Worm (Caenorhabditis elegans): ENCODE results near the gene ZK84.2.

DNA sequence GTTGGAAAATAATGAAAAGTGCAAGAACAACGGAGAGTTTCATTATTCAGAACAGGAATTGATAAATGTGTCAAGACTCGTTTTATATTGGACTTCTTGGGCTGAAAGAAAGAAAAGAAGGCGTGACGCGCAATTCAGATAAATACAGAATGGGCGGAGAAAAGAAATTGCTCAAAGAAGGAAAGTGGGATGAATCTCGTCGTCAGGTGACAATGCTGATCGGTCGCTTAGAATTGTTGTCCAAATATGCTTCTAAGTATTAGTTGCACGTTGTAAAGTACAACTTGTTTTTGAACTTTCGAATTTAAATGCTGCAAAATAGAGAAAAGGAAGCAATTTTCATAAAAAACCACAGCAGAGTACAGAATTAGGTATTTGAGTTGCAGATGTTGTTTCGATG, 23.5 kb upstream of the ZK84.2 start, which contains the start of gene ins-3:
- TF ChIP-seq ceh-82 (tag; optimal IDR thresholded peaks at IDR 0.05) (no peak), nhr-28 (tag; optimal IDR thresholded peaks at IDR 0.05) (no peak), egl-27 (tag; optimal IDR thresholded peaks at IDR 0.05) (no peak), ztf-4 (tag; optimal IDR thresholded peaks at IDR 0.05) (no peak), nhr-20 (tag; optimal IDR thresholded peaks at IDR 0.05) (no peak), zip-4 (GFP tag; optimal IDR thresholded peaks at IDR 0.05) (no peak), nhr-237 (tag; optimal IDR thresholded peaks at IDR 0.05) (no peak), unc-62 (GFP tag; optimal IDR thresholded peaks at IDR 0.05) (no peak), nhr-11 (tag; optimal IDR thresholded peaks at IDR 0.05) (no peak), lin-39 (tag; optimal IDR thresholded peaks at IDR 0.05) (no peak)
